Fruit fly (Drosophila melanogaster) Kc167 (cell line): ENCODE measurements around the gene CG3036.

Experiments used
- Myc ChIP-seq: fragments of >200 bp; optimal IDR thresholded peaks from 2 replicates; lab custom pipeline; 2017; ENCODE audit warnings: missing external identifiers
- psq ChIP-seq: fragments of >200 bp; optimal IDR thresholded peaks from 2 replicates; lab custom pipeline; 2017; ENCODE audit warnings: missing external identifiers
- ttk ChIP-seq: sonication (Bioruptor generic); optimal IDR thresholded peaks from 2 replicates; lab custom pipeline; 2017; ENCODE audit warnings: missing external identifiers

DNA sequence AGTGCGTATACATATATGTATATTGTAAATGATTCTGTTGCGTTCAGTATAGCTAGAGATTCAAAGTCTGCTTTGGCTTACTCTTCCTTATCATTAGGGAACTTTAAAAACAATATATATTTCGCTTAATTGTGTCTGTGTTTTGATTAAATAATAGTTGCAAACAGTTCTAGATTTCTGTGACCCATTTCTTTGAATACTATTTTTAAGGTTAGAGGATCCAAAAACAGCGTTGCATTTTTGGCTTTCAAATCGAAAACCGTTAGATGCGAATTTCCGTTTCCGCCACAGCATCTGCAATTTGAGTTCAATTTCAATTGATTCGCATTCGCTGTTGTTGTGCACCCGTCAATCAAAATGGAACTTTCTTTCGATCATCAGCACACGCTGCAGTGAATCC is 5.8 kb upstream of the CG3036 start:
- TF ChIP-seq Myc (lab: Kevin White, UChicago) (no peak), ttk (lab: Kevin White, UChicago) (no peak), psq (no peak)
